Worm (Caenorhabditis elegans): ENCODE measurements around the gene F23B12.7.

Gene F23B12.7

DNA sequence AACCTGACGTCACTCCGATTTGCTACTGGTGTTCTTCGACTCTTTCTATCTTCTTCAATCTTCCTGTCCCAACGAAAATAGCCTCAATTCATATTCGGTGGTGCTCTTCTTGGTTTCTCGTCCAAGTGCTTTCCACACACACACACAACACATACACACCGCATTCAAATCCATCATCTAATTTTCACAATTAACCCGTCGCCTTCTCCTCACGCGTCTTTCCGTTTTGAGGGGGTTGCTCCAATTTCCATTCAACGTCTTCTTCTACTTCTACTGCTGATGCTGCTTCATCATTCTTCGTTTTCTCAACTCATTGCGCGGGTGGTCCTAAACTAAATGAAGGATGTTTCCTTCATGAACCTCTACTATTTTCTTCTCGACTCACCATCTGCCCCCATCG is 41.6 kb downstream of the F23B12.7 start:
- TF ChIP-seq ceh-100 (GFP tag; IDR thresholded peaks at IDR 0.05) (no peak), efl-1 (GFP tag; optimal IDR thresholded peaks at IDR 0.05) (no peak), F57A8.1 (GFP tag; optimal IDR thresholded peaks at IDR 0.05) (no peak), F33H1.4 (GFP tag; IDR thresholded peaks at IDR 0.05) (no peak), egrh-3 (GFP tag; IDR thresholded peaks at IDR 0.05) (no peak), C06A6.2 (GFP tag; conservative IDR thresholded peaks at IDR 0.05) (no peak), aptf-3 (GFP tag; IDR thresholded peaks at IDR 0.05) (no peak), ztf-28 (GFP tag; IDR thresholded peaks at IDR 0.05) (no peak), bed-2 (GFP tag; IDR thresholded peaks at IDR 0.05) (no peak), Y67H2A.10 (GFP tag; conservative IDR thresholded peaks at IDR 0.05) (no peak)

ce11 chrV:14493665-14494064 is 44.2 kb downstream of the F23B12.7 start:
- TF ChIP-seq efl-1 (GFP tag; optimal IDR thresholded peaks at IDR 0.05) (no peak), K12H6.12 (tag; optimal IDR thresholded peaks at IDR 0.05) (no peak), dpl-1 (GFP tag; optimal IDR thresholded peaks at IDR 0.05) (no peak), F39B2.1 (GFP tag; IDR thresholded peaks at IDR 0.05) (no peak)

DNA sequence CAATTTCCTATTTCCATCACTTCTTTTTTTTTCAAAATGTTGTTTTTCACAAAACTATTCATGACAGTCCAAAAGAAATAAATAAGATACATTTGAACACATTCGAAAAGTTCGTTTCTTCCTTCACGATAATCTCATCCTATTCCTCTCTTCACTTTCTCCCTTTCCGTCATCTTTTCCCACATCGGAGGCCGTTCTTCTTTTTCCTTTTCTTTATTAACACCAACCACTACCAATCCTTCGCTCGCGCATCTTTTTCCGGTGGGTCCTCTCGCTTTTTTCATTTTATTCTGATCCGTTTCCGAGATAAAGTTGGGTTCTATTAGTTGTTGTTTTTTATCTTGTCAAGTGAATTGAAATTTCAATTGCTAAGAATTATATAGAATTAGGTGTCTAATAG is 46.0 kb downstream of the F23B12.7 start:
- TF ChIP-seq fkh-3 (tag; optimal IDR thresholded peaks at IDR 0.05), result no peak
- no peak for TF ChIP-seq lin-26 (GFP tag; IDR thresholded peaks at IDR 0.05)
- no peak for TF ChIP-seq T26A5.8 (tag; optimal IDR thresholded peaks at IDR 0.05)
- TF ChIP-seq ekl-4 (GFP tag; IDR thresholded peaks at IDR 0.05), result no peak
- TF ChIP-seq hrde-1 (tag; optimal IDR thresholded peaks at IDR 0.05; ENCODE audit: borderline replicate concordance), result no peak
- TF ChIP-seq athp-1 (tag; optimal IDR thresholded peaks at IDR 0.05), result no peak
- no peak for TF ChIP-seq ets-4 (GFP tag; optimal IDR thresholded peaks at IDR 0.05)
- TF ChIP-seq madf-8 (GFP tag; conservative IDR thresholded peaks at IDR 0.05), result no peak
- no peak for TF ChIP-seq chd-7 (tag; optimal IDR thresholded peaks at IDR 0.05)

ce11 chrV:14496446-14496845 is 46.9 kb downstream of the F23B12.7 start:
- TF ChIP-seq Y56A3A.18 (GFP tag; IDR thresholded peaks at IDR 0.05) (0 out of 2 replicates have a peak, but pooled peaks have one; percentile 36), B0019.2 (GFP tag; conservative IDR thresholded peaks at IDR 0.05) (no peak)

DNA sequence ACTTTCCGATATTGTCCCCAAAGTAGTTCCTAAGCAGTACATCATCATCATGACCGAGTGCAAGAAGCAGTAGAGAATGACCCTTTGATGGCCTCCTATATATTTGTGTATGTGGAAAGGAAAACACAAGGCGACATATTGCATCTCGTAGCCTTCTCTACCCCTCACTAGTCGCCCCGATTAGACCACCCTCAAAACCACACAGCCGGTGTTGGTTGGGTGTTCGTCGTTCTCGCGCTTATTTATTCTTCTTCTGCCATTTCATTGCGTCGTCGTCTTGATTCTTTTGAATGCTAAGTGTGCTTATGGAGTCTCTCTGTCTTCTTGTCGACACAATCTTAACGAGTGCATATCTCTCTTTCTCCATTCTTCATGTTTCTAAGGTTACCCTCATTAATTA is 48.7 kb downstream of the F23B12.7 start:
- no peak for TF ChIP-seq nhr-80 (tag; optimal IDR thresholded peaks at IDR 0.05)
- no peak for TF ChIP-seq rec-8 (tag; optimal IDR thresholded peaks at IDR 0.05)
- TF ChIP-seq lsy-27 (tag; optimal IDR thresholded peaks at IDR 0.05; ENCODE audit: borderline replicate concordance, insufficient read depth), result no peak
- no peak for TF ChIP-seq lsl-1 (GFP tag; optimal IDR thresholded peaks at IDR 0.05)
- no peak for TF ChIP-seq egl-18 (GFP tag; IDR thresholded peaks at IDR 0.05)
- no peak for TF ChIP-seq sea-2 (GFP tag; IDR thresholded peaks at IDR 0.05)
- no peak for TF ChIP-seq nfyb-1 (GFP tag; IDR thresholded peaks at IDR 0.05)
- TF ChIP-seq K12H6.12 (tag; optimal IDR thresholded peaks at IDR 0.05), result no peak
- no peak for TF ChIP-seq cebp-2 (GFP tag; IDR thresholded peaks at IDR 0.05)
- no peak for TF ChIP-seq F10E7.11 (tag; optimal IDR thresholded peaks at IDR 0.05)
- TF ChIP-seq lir-1 (GFP tag; conservative IDR thresholded peaks at IDR 0.05), result no peak
- TF ChIP-seq ama-1 (optimal IDR thresholded peaks at IDR 0.05), result no peak
- TF ChIP-seq ama-1 (GFP tag; optimal IDR thresholded peaks at IDR 0.05), result no peak
- no peak for TF ChIP-seq gei-17 (GFP tag; optimal IDR thresholded peaks at IDR 0.05)

Measured in whole organism, young adult.